Fruit fly (Drosophila melanogaster) whole organism, wandering third instar larva: ENCODE results near the gene CG4629.

Source experiments
- CG32264 ChIP-seq: fragments of 200-800 bp; sonication (Bioruptor generic); optimal IDR thresholded peaks from 2 replicates; lab custom pipeline; 2016; ENCODE audit warnings: missing biosample characterization, missing genetic modification characterization
- OdsH ChIP-seq: fragments of 200-800 bp; sonication (Bioruptor generic); optimal IDR thresholded peaks from 2 replicates; lab custom pipeline; 2016; ENCODE audit warnings: missing biosample characterization, mild to moderate bottlenecking, missing genetic modification characterization
- Rel ChIP-seq, 2 experiments: fragments of 200-800 bp; sonication (Bioruptor generic) in 1 of 2; optimal IDR thresholded peaks; 2 replicates in 1 of 2; 3 replicates in 1 of 2; lab custom pipeline; 2016 to 2019; ENCODE audit warnings: mild to moderate bottlenecking in 2 of 2, missing biosample characterization in 2 of 2, missing genetic modification characterization in 2 of 2, moderate library complexity in 1 of 2
- usp ChIP-seq: fragments of >200 bp; optimal IDR thresholded peaks from 2 replicates; lab custom pipeline; 2017; ENCODE audit warnings: missing biosample characterization, missing genetic modification characterization

DNA sequence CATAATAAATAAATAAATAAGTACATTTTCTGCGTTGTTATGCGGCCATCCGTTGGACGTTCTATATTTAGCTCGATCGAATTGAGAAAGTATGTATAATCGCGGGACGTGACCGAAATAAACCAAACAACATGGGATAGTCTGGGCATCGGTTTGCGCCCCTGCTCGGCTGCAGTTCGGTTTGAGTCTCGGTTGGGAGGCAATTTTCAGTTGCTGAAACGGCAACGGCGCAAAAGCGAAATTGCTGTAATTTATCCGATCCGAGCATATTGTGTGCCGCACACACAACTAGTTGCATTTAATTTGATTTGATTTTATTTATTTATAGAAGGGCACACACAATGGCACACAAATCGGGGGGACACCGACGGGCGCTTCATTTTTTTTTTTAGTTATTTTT is 15.8 kb upstream of the CG4629 start:
- TF ChIP-seq usp (GFP tag; lab: Kevin White, UChicago): no peak
- no peak for TF ChIP-seq CG32264
- no peak for TF ChIP-seq Rel (GFP tag; optimal IDR thresholded peaks at IDR 0.05; lab: Kevin White, UChicago)
- no peak for TF ChIP-seq Rel (tag; optimal IDR thresholded peaks at IDR 0.05; lab: Kevin White, UChicago)
- TF ChIP-seq OdsH (GFP tag; lab: Kevin White, UChicago): no peak
